Fruit fly (Drosophila melanogaster) whole organism, pupa: ENCODE data around the gene Set2.

Experiments
- CG10348 ChIP-seq: fragments of 200-800 bp; sonication (Bioruptor generic); IDR thresholded peaks from 2 replicates; pipeline ENCODE4 v1.3.6; 2022; ENCODE audit warnings: missing biosample characterization, missing genetic modification characterization
- CG12605 ChIP-seq: fragments of 200-800 bp; sonication (Bioruptor generic); IDR thresholded peaks from 2 replicates; pipeline ENCODE4 v1.3.6; 2022; ENCODE audit warnings: missing biosample characterization, missing genetic modification characterization
- CG13204 ChIP-seq: fragments of 200-800 bp; sonication (Bioruptor generic); optimal IDR thresholded peaks from 2 replicates; lab custom pipeline; 2018; ENCODE audit warnings: missing biosample characterization, mild to moderate bottlenecking, missing genetic modification characterization, moderate library complexity
- CG14655 ChIP-seq: fragments of 200-800 bp; sonication (Bioruptor generic); optimal IDR thresholded peaks from 3 replicates; lab custom pipeline; 2017; ENCODE audit warnings: mild to moderate bottlenecking, missing biosample characterization, missing genetic modification reagents, missing genetic modification characterization
- CG15710 ChIP-seq: fragments of 200-800 bp; sonication (Bioruptor generic); optimal IDR thresholded peaks from 2 replicates; lab custom pipeline; 2018; ENCODE audit warnings: missing biosample characterization, mild to moderate bottlenecking, missing genetic modification characterization, moderate library complexity
- CG17806 ChIP-seq: fragments of 200-800 bp; sonication (Bioruptor generic); optimal IDR thresholded peaks from 2 replicates; lab custom pipeline; 2018; ENCODE audit warnings: missing biosample characterization, mild to moderate bottlenecking, missing genetic modification characterization, moderate library complexity
- CG32121 ChIP-seq: fragments of 200-800 bp; sonication (Bioruptor generic); IDR thresholded peaks from 2 replicates; pipeline ENCODE4 v1.3.6; 2022; ENCODE audit warnings: missing biosample characterization, missing genetic modification characterization
- CG34367 ChIP-seq: fragments of 200-800 bp; sonication (Bioruptor generic); optimal IDR thresholded peaks from 2 replicates; lab custom pipeline; 2018; ENCODE audit warnings: missing biosample characterization, mild to moderate bottlenecking, missing genetic modification characterization
- CG4496 ChIP-seq: fragments of 200-800 bp; sonication (Bioruptor generic); IDR thresholded peaks from 3 replicates; pipeline ENCODE4 v1.3.6; 2022; ENCODE audit warnings: missing biosample characterization, missing genetic modification characterization
- CG8159 ChIP-seq: fragments of 200-800 bp; sonication (Bioruptor generic); optimal IDR thresholded peaks from 3 replicates; lab custom pipeline; 2018; ENCODE audit warnings: missing biosample characterization, mild to moderate bottlenecking, missing genetic modification characterization, moderate library complexity
- CG8301 ChIP-seq: fragments of 200-800 bp; sonication (Bioruptor generic); optimal IDR thresholded peaks from 2 replicates; lab custom pipeline; 2018; ENCODE audit warnings: missing biosample characterization, mild to moderate bottlenecking, missing genetic modification characterization
- CG9948 ChIP-seq: fragments of 200-800 bp; sonication (Bioruptor generic); optimal IDR thresholded peaks from 2 replicates; lab custom pipeline; 2018; ENCODE audit warnings: missing biosample characterization, mild to moderate bottlenecking, missing genetic modification characterization, moderate library complexity
- D1 ChIP-seq: fragments of 200-800 bp; sonication (Bioruptor generic); optimal IDR thresholded peaks from 2 replicates; lab custom pipeline; 2018; ENCODE audit warnings: missing biosample characterization, mild to moderate bottlenecking, missing genetic modification characterization, moderate library complexity
- EcR ChIP-seq: fragments of 200-800 bp; sonication (Bioruptor generic); optimal IDR thresholded peaks from 3 replicates; lab custom pipeline; 2019; ENCODE audit warnings: missing biosample characterization, missing genetic modification characterization, mild to moderate bottlenecking, moderate library complexity, missing genetic modification reagents
- Ets98B ChIP-seq: fragments of 200-800 bp; sonication (Bioruptor generic); IDR thresholded peaks from 2 replicates; pipeline ENCODE4 v1.3.6; 2022; ENCODE audit warnings: missing biosample characterization, missing genetic modification characterization
- Pif1A ChIP-seq: fragments of 200-800 bp; sonication (Bioruptor generic); optimal IDR thresholded peaks from 3 replicates; lab custom pipeline; 2016; ENCODE audit warnings: missing biosample characterization, missing genetic modification characterization
- Pif1B ChIP-seq: fragments of 200-800 bp; sonication (Bioruptor generic); optimal IDR thresholded peaks from 3 replicates; lab custom pipeline; 2016; ENCODE audit warnings: missing biosample characterization, missing genetic modification characterization
- Snoo ChIP-seq: fragments of 200-800 bp; sonication (Bioruptor generic); optimal IDR thresholded peaks from 3 replicates; lab custom pipeline; 2017; ENCODE audit warnings: missing biosample characterization, mild to moderate bottlenecking, missing genetic modification characterization, inconsistent platforms
- fd96Ca ChIP-seq: fragments of 200-800 bp; sonication (Bioruptor generic); IDR thresholded peaks from 3 replicates; pipeline ENCODE4 v1.3.6; 2022; ENCODE audit warnings: missing biosample characterization, missing genetic modification characterization
- gl ChIP-seq: fragments of 200-800 bp; sonication (Bioruptor generic); optimal IDR thresholded peaks from 2 replicates; lab custom pipeline; 2018; ENCODE audit warnings: missing biosample characterization, mild to moderate bottlenecking, missing genetic modification characterization
- rn ChIP-seq: fragments of 200-800 bp; sonication (Bioruptor generic); IDR thresholded peaks from 2 replicates; pipeline ENCODE4 v1.3.6; 2022; ENCODE audit warnings: missing biosample characterization, missing genetic modification characterization

The Set2 gene

dm6 chrX:13421059-13421458, 8.0 kb downstream of the Set2 start:
- TF ChIP-seq Pif1A (GFP tag; lab: Kevin White, UChicago) (no peak), CG8159 (tag; lab: Kevin White, UChicago) (no peak), CG15710 (tag; lab: Kevin White, UChicago) (no peak), rn (GFP tag; lab: Robert Waterston, UW) (no peak), CG17806 (tag; lab: Kevin White, UChicago) (no peak), CG10348 (GFP tag; lab: Robert Waterston, UW) (no peak), Snoo (tag; lab: Kevin White, UChicago) (no peak), Ets98B (GFP tag; lab: Robert Waterston, UW) (no peak), CG32121 (GFP tag; lab: Robert Waterston, UW) (no peak), CG13204 (GFP tag; lab: Kevin White, UChicago) (no peak), fd96Ca (no peak), D1 (no peak), CG14655 (GFP tag; lab: Kevin White, UChicago) (no peak), CG8301 (no peak), CG9948 (no peak), gl (tag; lab: Kevin White, UChicago) (no peak)

DNA sequence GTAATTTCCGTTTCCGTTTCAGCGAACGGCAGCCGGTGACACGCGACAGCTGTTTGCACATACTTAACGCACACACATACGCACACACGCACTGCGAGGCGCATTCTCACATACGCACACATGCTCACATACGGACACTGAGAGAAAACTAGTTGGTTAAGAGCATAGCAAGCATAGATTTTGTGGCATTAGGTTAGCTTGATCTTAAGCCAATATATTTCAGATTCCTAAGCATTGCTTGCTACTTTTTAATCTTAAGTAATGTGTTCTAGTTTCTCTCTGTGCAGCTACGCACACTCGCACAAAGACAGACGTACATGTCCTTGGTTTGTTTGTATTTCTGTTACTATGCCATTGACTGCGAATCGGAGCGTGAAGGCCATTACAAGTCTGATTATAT, 21.0 kb downstream of the Set2 start:
- TF ChIP-seq gl (tag; lab: Kevin White, UChicago) = no peak
- TF ChIP-seq, all 21 proteins: peak for 0

dm6 chrX:13444687-13445086, 31.6 kb downstream of the Set2 start:
- no peak for TF ChIP-seq Pif1B (GFP tag; lab: Kevin White, UChicago)
- TF ChIP-seq CG8301 = no peak
- no peak for TF ChIP-seq Snoo (tag; lab: Kevin White, UChicago)
- no peak for TF ChIP-seq CG12605 (GFP tag; lab: Robert Waterston, UW)
- TF ChIP-seq CG14655 (GFP tag; lab: Kevin White, UChicago) = no peak
- no peak for TF ChIP-seq CG32121 (GFP tag; lab: Robert Waterston, UW)
- no peak for TF ChIP-seq Ets98B (GFP tag; lab: Robert Waterston, UW)
- no peak for TF ChIP-seq CG10348 (GFP tag; lab: Robert Waterston, UW)
- TF ChIP-seq EcR (GFP tag; lab: Kevin White, UChicago) = no peak
- no peak for TF ChIP-seq CG9948
- no peak for TF ChIP-seq CG34367 (tag; lab: Kevin White, UChicago)
- no peak for TF ChIP-seq CG4496
- TF ChIP-seq CG8159 (tag; lab: Kevin White, UChicago) = no peak
- TF ChIP-seq CG17806 (tag; lab: Kevin White, UChicago) = no peak
- no peak for TF ChIP-seq D1
- no peak for TF ChIP-seq Pif1A (GFP tag; lab: Kevin White, UChicago)
- TF ChIP-seq fd96Ca = no peak
- TF ChIP-seq, all 21 proteins: peak for 0

- TF ChIP-seq D1 (no peak), CG4496 (0 out of 3 replicates have a peak, but pooled peaks have one; percentile 10)
Measured at dm6 chrX:13445695-13446094, 32.7 kb downstream of the Set2 start, which contains the start of gene Neto. Neto (plus strand) TSS chrX:13445903.

DNA sequence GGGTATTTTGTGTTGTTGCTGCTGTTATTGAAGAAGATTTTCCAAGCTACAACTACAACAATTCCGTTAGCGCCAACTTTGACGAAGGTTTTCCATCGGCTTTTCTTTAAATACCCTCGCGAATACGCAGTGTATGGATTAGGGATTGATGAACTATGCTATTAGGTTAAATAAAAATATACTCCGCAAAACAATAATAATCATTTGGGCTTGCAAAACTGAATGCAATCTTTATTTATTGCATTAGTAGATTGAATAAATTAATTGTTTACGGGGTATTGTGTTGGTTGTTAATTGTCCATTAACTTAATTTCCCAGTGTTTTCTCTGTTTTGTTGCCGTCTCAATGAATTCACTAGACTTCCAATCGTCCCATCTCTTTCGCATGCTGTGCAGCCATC, 34.4 kb downstream of the Set2 start:
- TF ChIP-seq CG8159 (tag; lab: Kevin White, UChicago) = no peak
- peak; percentile 30; the same call in 1 of the 2 replicates for TF ChIP-seq Ets98B (GFP tag; lab: Robert Waterston, UW)
- TF ChIP-seq CG32121 (GFP tag; lab: Robert Waterston, UW) = 0 out of 2 replicates have a peak, but pooled peaks have one; percentile 10
- TF ChIP-seq EcR (GFP tag; lab: Kevin White, UChicago) = no peak

DNA sequence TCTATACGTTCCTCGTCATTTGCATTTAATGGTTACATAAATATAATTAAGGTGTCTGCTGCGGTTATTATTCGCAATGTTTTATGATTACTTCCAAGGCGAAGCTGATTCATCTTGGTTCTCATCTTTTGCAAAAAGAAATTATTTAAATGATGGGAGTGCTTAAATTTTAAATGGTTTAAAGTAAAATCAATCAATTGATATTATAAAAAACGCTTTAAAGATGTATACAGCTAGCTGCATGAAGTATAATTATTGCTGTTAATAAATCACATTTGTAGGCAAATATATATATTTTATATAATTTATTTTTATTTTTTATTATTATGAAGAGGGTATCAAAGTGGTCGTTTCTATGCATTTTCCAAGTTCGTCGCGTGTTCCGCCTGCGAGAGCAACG, 37.7 kb downstream of the Set2 start:
- TF ChIP-seq CG14655 (GFP tag; lab: Kevin White, UChicago) (peak; percentile 29), rn (GFP tag; lab: Robert Waterston, UW) (no peak)

DNA sequence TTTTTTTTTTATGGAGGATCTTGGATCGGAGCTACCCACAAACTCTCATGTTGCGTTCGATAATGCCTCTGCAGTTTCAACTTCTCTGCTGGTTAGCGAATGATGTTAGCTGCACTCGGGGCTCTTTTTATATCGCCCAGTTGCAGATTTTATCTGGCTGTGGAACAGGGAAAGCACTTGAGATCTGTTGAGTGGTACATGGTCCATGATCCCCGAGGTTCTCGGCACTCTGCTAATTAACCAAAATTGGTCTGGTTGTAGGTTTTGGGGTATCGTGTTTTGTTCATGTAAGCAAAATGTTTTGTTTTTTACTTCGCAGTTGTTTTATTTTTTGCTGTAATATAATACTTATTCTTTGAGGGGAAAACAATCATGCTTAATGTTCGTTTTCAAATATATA, 44.5 kb downstream of the Set2 start, which contains the start of gene CG34324:
Gene CG34324 (minus strand): TSS at position 101 of the 400 bp plus-strand sequence.
- TF ChIP-seq rn (GFP tag; lab: Robert Waterston, UW) (no peak), CG8301 (no peak), CG12605 (GFP tag; lab: Robert Waterston, UW) (no peak), CG9948 (no peak), CG15710 (tag; lab: Kevin White, UChicago) (no peak), CG34367 (tag; lab: Kevin White, UChicago) (no peak), CG13204 (GFP tag; lab: Kevin White, UChicago) (no peak), CG17806 (tag; lab: Kevin White, UChicago) (no peak), CG32121 (GFP tag; lab: Robert Waterston, UW) (no peak), Snoo (tag; lab: Kevin White, UChicago) (no peak), D1 (no peak), fd96Ca (no peak)
